Worm (Caenorhabditis elegans): ENCODE data around the gene C15B12.1.
A peak's percentile ranks its signal among the peaks of the same experiment; 100 is the strongest.

DNA sequence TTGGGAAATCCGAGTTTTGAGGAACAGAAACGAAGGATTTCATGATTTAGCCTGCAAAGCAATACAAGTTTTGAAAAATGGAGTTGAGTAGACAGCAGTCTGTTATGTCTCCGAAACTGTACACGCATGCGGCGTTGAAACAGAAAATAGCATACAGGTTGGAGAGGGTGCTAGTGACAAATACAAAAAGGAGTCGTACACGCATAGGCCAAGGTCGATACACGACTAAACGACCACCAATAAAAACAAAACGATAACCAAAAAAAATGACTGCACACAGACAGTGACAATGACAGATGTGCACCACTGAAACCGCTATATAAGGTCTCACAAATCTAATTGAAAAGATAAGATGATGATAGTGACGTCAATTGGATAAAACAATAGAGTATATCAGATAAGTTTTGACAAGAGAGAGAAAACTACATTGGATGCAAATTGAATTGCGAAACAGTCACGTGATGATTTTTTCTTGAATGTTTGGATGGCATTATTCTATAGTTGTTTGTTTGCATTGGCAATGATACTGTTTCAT, 27.7 kb upstream of the C15B12.1 start, which contains the start of gene fah-1:
- TF ChIP-seq ccch-3 (GFP tag; optimal IDR thresholded peaks at IDR 0.05) (no peak), sptf-2 (GFP tag; optimal IDR thresholded peaks at IDR 0.05) (no peak), F22D6.2 (tag; optimal IDR thresholded peaks at IDR 0.05) (no peak), nfya-1 (tag; optimal IDR thresholded peaks at IDR 0.05; ENCODE audit: borderline replicate concordance, insufficient read depth) (no peak), zfh-2 (GFP tag; conservative IDR thresholded peaks at IDR 0.05) (no peak), unc-62 (GFP tag; optimal IDR thresholded peaks at IDR 0.05) (peak; percentile 71), F33H1.4 (GFP tag; IDR thresholded peaks at IDR 0.05) (no peak), F23B12.7 (tag; optimal IDR thresholded peaks at IDR 0.05; ENCODE audit: insufficient read depth) (no peak), sdz-38 (tag; optimal IDR thresholded peaks at IDR 0.05) (no peak), hrde-1 (tag; optimal IDR thresholded peaks at IDR 0.05; ENCODE audit: borderline replicate concordance) (no peak), ama-1 (optimal IDR thresholded peaks at IDR 0.05) (no peak), ama-1 (GFP tag; optimal IDR thresholded peaks at IDR 0.05) (no peak), him-1 (tag; optimal IDR thresholded peaks at IDR 0.05) (no peak), F49E8.2 (tag; optimal IDR thresholded peaks at IDR 0.05; ENCODE audit: insufficient read depth) (no peak), mcd-1 (GFP tag; IDR thresholded peaks at IDR 0.05) (no peak)

All from whole organism, young adult.